Worm (Caenorhabditis elegans): ENCODE measurements around the gene nlp-47.

ce11 chrIV:5281457-5281856, 9.2 kb upstream of the nlp-47 start:
- TF ChIP-seq nhr-237 (tag; optimal IDR thresholded peaks at IDR 0.05), result no peak
- no peak for TF ChIP-seq snpc-4 (tag; optimal IDR thresholded peaks at IDR 0.05)

Data from whole organism, L3 larva.